Worm (Caenorhabditis elegans) whole organism, L4 larva: Measurements from ENCODE around the gene srh-276.

ENCODE experiments used
- F44E2.7 ChIP-seq: fragments of 200-800 bp; sonication (Bioruptor generic); IDR thresholded peaks from 2 replicates; pipeline ENCODE4 v2.1.2; 2022; ENCODE audit warnings: missing genetic modification characterization, missing compliant biosample characterization
- T20F7.1 ChIP-seq: fragments of 200-800 bp; sonication (Bioruptor generic); optimal IDR thresholded peaks from 2 replicates; lab custom pipeline; 2018; ENCODE audit warnings: mild to moderate bottlenecking, missing genetic modification characterization, missing compliant biosample characterization
- Y105C5A.15 ChIP-seq: fragments of 200-800 bp; sonication (Bioruptor generic); IDR thresholded peaks from 2 replicates; pipeline ENCODE4 v1.3.6; 2022; ENCODE audit warnings: missing genetic modification characterization, missing compliant biosample characterization
- ZK337.2 ChIP-seq: fragments of 200-800 bp; sonication (Bioruptor generic); IDR thresholded peaks from 2 replicates; pipeline ENCODE4 v1.3.6; 2022; ENCODE audit warnings: missing genetic modification reagents, missing genetic modification characterization, missing compliant biosample characterization
- ceh-20 ChIP-seq: fragments of 200-800 bp; sonication (Bioruptor generic); IDR thresholded peaks from 2 replicates; pipeline ENCODE4 v1.3.6; 2022; ENCODE audit warnings: missing genetic modification reagents, missing genetic modification characterization, missing compliant biosample characterization
- ceh-28 ChIP-seq: fragments of 150-350 bp; optimal IDR thresholded peaks from 2 replicates; lab custom pipeline; 2014; ENCODE audit warnings: missing biosample characterization, missing genetic modification reagents, missing genetic modification characterization
- ceh-32 ChIP-seq: sonication (generic microtip); optimal IDR thresholded peaks from 2 replicates; lab custom pipeline; 2016; ENCODE audit warnings: mild to moderate bottlenecking, missing genetic modification characterization, missing compliant biosample characterization; ENCODE audit not compliant: poor library complexity
- cey-2 ChIP-seq: sonication (generic microtip); optimal IDR thresholded peaks from 3 replicates; lab custom pipeline; 2017; ENCODE audit warnings: missing genetic modification characterization, mild to moderate bottlenecking, missing compliant biosample characterization, antibody characterized with exemption, borderline replicate concordance; ENCODE audit not compliant: insufficient read depth
- ctbp-1 ChIP-seq: fragments of 200-800 bp; sonication (Bioruptor generic); IDR thresholded peaks from 2 replicates; pipeline ENCODE4 v1.3.6; 2022; ENCODE audit warnings: missing genetic modification reagents, missing genetic modification characterization, missing compliant biosample characterization
- daf-12 ChIP-seq: fragments of 150-350 bp; optimal IDR thresholded peaks from 2 replicates; lab custom pipeline; 2014; ENCODE audit warnings: missing biosample characterization, missing genetic modification reagents, missing genetic modification characterization
- daf-8 ChIP-seq: fragments of 200-800 bp; sonication (Bioruptor generic); IDR thresholded peaks from 2 replicates; pipeline ENCODE4 v1.3.6; 2022; ENCODE audit warnings: missing genetic modification characterization, missing compliant biosample characterization
- dpl-1 ChIP-seq: fragments of 150-350 bp; optimal IDR thresholded peaks from 2 replicates; lab custom pipeline; 2014; ENCODE audit warnings: missing biosample characterization, missing genetic modification reagents, missing genetic modification characterization
- duxl-1 ChIP-seq: sonication (generic microtip); optimal IDR thresholded peaks from 2 replicates; lab custom pipeline; 2016; ENCODE audit warnings: mild to moderate bottlenecking, missing genetic modification characterization, moderate library complexity, missing compliant biosample characterization; ENCODE audit not compliant: poor library complexity
- dve-1 ChIP-seq: sonication (generic microtip); optimal IDR thresholded peaks from 2 replicates; lab custom pipeline; 2017; ENCODE audit warnings: antibody characterized with exemption, mild to moderate bottlenecking, missing genetic modification characterization, missing compliant biosample characterization; ENCODE audit not compliant: insufficient read depth
- egl-43 ChIP-seq: fragments of 200-800 bp; sonication (Bioruptor generic); IDR thresholded peaks from 2 replicates; pipeline ENCODE4 v1.3.6; 2022; ENCODE audit warnings: missing genetic modification reagents, missing genetic modification characterization, missing compliant biosample characterization
- fos-1 ChIP-seq: fragments of 150-350 bp; optimal IDR thresholded peaks from 2 replicates; lab custom pipeline; 2014; ENCODE audit warnings: missing biosample characterization, missing genetic modification characterization
- hlh-11 ChIP-seq: fragments of 200-800 bp; sonication (Bioruptor generic); optimal IDR thresholded peaks from 2 replicates; lab custom pipeline; 2018; ENCODE audit warnings: mild to moderate bottlenecking, missing genetic modification characterization, missing compliant biosample characterization
- hlh-30 ChIP-seq: sonication (generic microtip); optimal IDR thresholded peaks from 2 replicates; lab custom pipeline; 2017; ENCODE audit warnings: antibody characterized with exemption, mild to moderate bottlenecking, missing genetic modification characterization, missing compliant biosample characterization; ENCODE audit not compliant: insufficient read depth
- jun-1 ChIP-seq: fragments of 150-350 bp; optimal IDR thresholded peaks from 2 replicates; lab custom pipeline; 2014; ENCODE audit warnings: missing biosample characterization, missing genetic modification reagents, missing genetic modification characterization
- lim-7 ChIP-seq: fragments of 200-800 bp; sonication (Bioruptor generic); IDR thresholded peaks from 2 replicates; pipeline ENCODE4 v1.3.6; 2022; ENCODE audit warnings: missing genetic modification characterization, missing compliant biosample characterization
- lin-13 ChIP-seq: fragments of 150-350 bp; optimal IDR thresholded peaks from 2 replicates; lab custom pipeline; 2014; ENCODE audit warnings: missing biosample characterization, missing genetic modification reagents, missing genetic modification characterization
- lin-29 ChIP-seq: fragments of 200-800 bp; sonication (Bioruptor generic); IDR thresholded peaks from 2 replicates; pipeline ENCODE4 v1.3.6; 2022; ENCODE audit warnings: missing genetic modification reagents, missing genetic modification characterization, missing compliant biosample characterization
- lin-39 ChIP-seq: fragments of 150-350 bp; optimal IDR thresholded peaks from 2 replicates; lab custom pipeline; 2014; ENCODE audit warnings: missing biosample characterization, missing genetic modification reagents, missing genetic modification characterization
- lir-3 ChIP-seq: sonication (generic microtip); optimal IDR thresholded peaks from 2 replicates; lab custom pipeline; 2016; ENCODE audit warnings: mild to moderate bottlenecking, missing genetic modification characterization, missing compliant biosample characterization
- lsy-2 ChIP-seq, 2 experiments: fragments of 150-350 bp in 1 of 2; sonication (generic microtip) in 1 of 2; optimal IDR thresholded peaks; 2 replicates each; lab custom pipeline; 2014 to 2017; ENCODE audit warnings: missing biosample characterization in 2 of 2, missing genetic modification characterization in 2 of 2
- madf-5 ChIP-seq, 2 experiments: fragments of 200-800 bp; sonication (Bioruptor generic); IDR thresholded peaks; 2 replicates each; pipeline ENCODE4 v1.3.6; 2022; ENCODE audit warnings: missing compliant biosample characterization in 2 of 2, missing genetic modification characterization in 2 of 2
- madf-9 ChIP-seq: fragments of 200-800 bp; sonication (Bioruptor generic); conservative IDR thresholded peaks from 2 replicates; pipeline ENCODE4 v1.3.6; 2022; ENCODE audit warnings: missing genetic modification reagents, missing genetic modification characterization, missing compliant biosample characterization
- mdt-29 ChIP-seq: fragments of 200-800 bp; sonication (Bioruptor generic); IDR thresholded peaks from 2 replicates; pipeline ENCODE4 v1.3.6; 2022; ENCODE audit warnings: missing genetic modification reagents, missing genetic modification characterization, missing compliant biosample characterization
- mep-1 ChIP-seq: fragments of 150-350 bp; sonication (generic microtip); optimal IDR thresholded peaks from 3 replicates; lab custom pipeline; 2014; ENCODE audit warnings: missing biosample characterization, missing genetic modification characterization
- mes-2 ChIP-seq: sonication (generic microtip); optimal IDR thresholded peaks from 2 replicates; lab custom pipeline; 2016; ENCODE audit warnings: missing genotype, mild to moderate bottlenecking, missing genetic modification characterization, missing compliant biosample characterization; ENCODE audit not compliant: poor library complexity, severe bottlenecking
- mxl-3 ChIP-seq: fragments of 200-800 bp; sonication (Bioruptor generic); optimal IDR thresholded peaks from 2 replicates; lab custom pipeline; 2018; ENCODE audit warnings: mild to moderate bottlenecking, missing genetic modification characterization, missing compliant biosample characterization
- nhr-10 ChIP-seq: fragments of 150-350 bp; optimal IDR thresholded peaks from 2 replicates; lab custom pipeline; 2014; ENCODE audit warnings: missing biosample characterization, missing genetic modification characterization
- nhr-102 ChIP-seq: sonication (generic microtip); optimal IDR thresholded peaks from 2 replicates; lab custom pipeline; 2016; ENCODE audit warnings: mild to moderate bottlenecking, missing genetic modification characterization, moderate library complexity, missing compliant biosample characterization
- nhr-48 ChIP-seq: sonication (generic microtip); optimal IDR thresholded peaks from 2 replicates; lab custom pipeline; 2016; ENCODE audit warnings: mild to moderate bottlenecking, missing genetic modification characterization, missing compliant biosample characterization
- nhr-76 ChIP-seq: fragments of 150-350 bp; optimal IDR thresholded peaks from 2 replicates; lab custom pipeline; 2014; ENCODE audit warnings: missing biosample characterization, missing genetic modification characterization
- php-3 ChIP-seq: fragments of 200-800 bp; sonication (Bioruptor generic); IDR thresholded peaks from 2 replicates; pipeline ENCODE4 v1.3.6; 2022; ENCODE audit warnings: missing genetic modification reagents, missing genetic modification characterization, missing compliant biosample characterization
- pqm-1 ChIP-seq: sonication (generic microtip); optimal IDR thresholded peaks from 2 replicates; lab custom pipeline; 2017; ENCODE audit warnings: missing biosample characterization, missing genetic modification characterization
- sdz-12 ChIP-seq: fragments of 200-800 bp; sonication (Bioruptor generic); optimal IDR thresholded peaks from 2 replicates; lab custom pipeline; 2018; ENCODE audit warnings: mild to moderate bottlenecking, missing genetic modification characterization, missing compliant biosample characterization
- set-16 ChIP-seq: fragments of 200-800 bp; sonication (Bioruptor generic); IDR thresholded peaks from 2 replicates; pipeline ENCODE4 v1.3.6; 2022; ENCODE audit warnings: missing genetic modification reagents, missing genetic modification characterization, missing compliant biosample characterization
- spr-1 ChIP-seq: sonication (generic microtip); optimal IDR thresholded peaks from 2 replicates; lab custom pipeline; 2016; ENCODE audit warnings: mild to moderate bottlenecking, missing genetic modification characterization, missing compliant biosample characterization
- tra-1 ChIP-seq: fragments of 200-800 bp; sonication (Bioruptor generic); IDR thresholded peaks from 2 replicates; pipeline ENCODE4 v1.3.6; 2022; ENCODE audit warnings: missing genetic modification reagents, missing genetic modification characterization, missing compliant biosample characterization
- unc-130 ChIP-seq: sonication (generic microtip); optimal IDR thresholded peaks from 2 replicates; lab custom pipeline; 2016; ENCODE audit warnings: missing genetic modification reagents, missing genetic modification characterization, missing compliant biosample characterization
- unc-62 ChIP-seq, 3 experiments: fragments of 150-350 bp in 1 of 3; sonication (generic microtip); optimal IDR thresholded peaks in 2 of 3; peaks in 1 of 3; 1 replicate in 1 of 3; 2 replicates in 2 of 3; lab custom pipeline; 2014 to 2017; ENCODE audit warnings: missing biosample characterization in 3 of 3, missing genetic modification characterization in 3 of 3, missing genetic modification reagents in 3 of 3, missing genotype in 1 of 3
- zag-1 ChIP-seq: fragments of 150-350 bp; optimal IDR thresholded peaks from 2 replicates; lab custom pipeline; 2014; ENCODE audit warnings: missing biosample characterization, missing genetic modification characterization
- zfp-2 ChIP-seq: sonication (generic microtip); optimal IDR thresholded peaks from 2 replicates; lab custom pipeline; 2016; ENCODE audit warnings: mild to moderate bottlenecking, missing genetic modification characterization, missing compliant biosample characterization
- ztf-7 ChIP-seq: fragments of 150-350 bp; optimal IDR thresholded peaks from 2 replicates; lab custom pipeline; 2014; ENCODE audit warnings: missing biosample characterization, missing genetic modification characterization

srh-276 gene

DNA sequence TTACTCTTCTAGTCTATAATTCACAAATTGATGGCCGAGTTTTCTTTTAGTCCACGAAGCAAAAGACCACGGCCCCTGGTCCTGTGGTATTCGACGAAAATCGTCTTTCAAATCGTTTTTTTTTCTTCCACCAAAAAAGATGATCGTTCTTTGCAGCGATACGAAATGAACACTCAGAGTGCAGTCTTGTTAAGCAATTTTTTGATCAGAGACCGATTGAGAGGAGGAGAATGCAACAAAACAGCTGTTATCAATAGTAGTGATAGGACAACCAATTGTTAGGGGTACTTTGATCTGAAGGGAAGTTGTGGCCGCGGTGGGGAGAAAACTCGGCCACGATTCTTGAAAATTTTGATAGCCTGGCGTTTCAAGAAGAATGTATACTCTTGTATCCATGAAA lies 34.8 kb downstream of the srh-276 start (continued):
- TF ChIP-seq ctbp-1 (GFP tag; lab: Robert Waterston, UW) (no peak), cey-2 (tag; lab: Kevin White, UChicago) (no peak), nhr-10 (tag; lab: Kevin White, UChicago) (peak; percentile 34), daf-12 (tag; lab: Kevin White, UChicago) (no peak), spr-1 (tag; lab: Kevin White, UChicago) (no peak), daf-8 (GFP tag; lab: Robert Waterston, UW) (no peak), sdz-12 (no peak), lin-13 (GFP tag; lab: Kevin White, UChicago) (no peak), lin-29 (GFP tag; lab: Robert Waterston, UW) (no peak), T20F7.1 (GFP tag; lab: Kevin White, UChicago) (no peak), egl-43 (no peak), fos-1 (tag; lab: Kevin White, UChicago) (no peak), unc-62 (GFP tag; optimal IDR thresholded peaks at IDR 0.05 in 1 of 2; lab: Kevin White, UChicago) (no peak), unc-62 (tag; optimal IDR thresholded peaks at IDR 0.05; lab: Kevin White, UChicago) (no peak), dve-1 (tag; lab: Kevin White, UChicago) (peak; percentile 57), ZK337.2 (GFP tag; lab: Robert Waterston, UW) (no peak), madf-5 (GFP tag; IDR thresholded peaks at IDR 0.05; lab: Robert Waterston, UW) (no peak), lin-39 (no peak), ceh-32 (tag; lab: Kevin White, UChicago) (no peak), jun-1 (tag; lab: Kevin White, UChicago) (no peak), mxl-3 (GFP tag; lab: Kevin White, UChicago) (peak; percentile 15), zfp-2 (no peak), lir-3 (tag; lab: Kevin White, UChicago) (no peak), lim-7 (GFP tag; lab: Robert Waterston, UW) (no peak), Y105C5A.15 (GFP tag; lab: Robert Waterston, UW) (no peak), ceh-28 (tag; lab: Kevin White, UChicago) (no peak), madf-9 (no peak), nhr-102 (tag; lab: Kevin White, UChicago) (peak; percentile 62), nhr-76 (no peak), mes-2 (tag; lab: Kevin White, UChicago) (peak; percentile 50), F44E2.7 (no peak), php-3 (GFP tag; lab: Robert Waterston, UW) (no peak), zag-1 (tag; lab: Kevin White, UChicago) (no peak)
- TF ChIP-seq, all 104 proteins: peak for 24

DNA sequence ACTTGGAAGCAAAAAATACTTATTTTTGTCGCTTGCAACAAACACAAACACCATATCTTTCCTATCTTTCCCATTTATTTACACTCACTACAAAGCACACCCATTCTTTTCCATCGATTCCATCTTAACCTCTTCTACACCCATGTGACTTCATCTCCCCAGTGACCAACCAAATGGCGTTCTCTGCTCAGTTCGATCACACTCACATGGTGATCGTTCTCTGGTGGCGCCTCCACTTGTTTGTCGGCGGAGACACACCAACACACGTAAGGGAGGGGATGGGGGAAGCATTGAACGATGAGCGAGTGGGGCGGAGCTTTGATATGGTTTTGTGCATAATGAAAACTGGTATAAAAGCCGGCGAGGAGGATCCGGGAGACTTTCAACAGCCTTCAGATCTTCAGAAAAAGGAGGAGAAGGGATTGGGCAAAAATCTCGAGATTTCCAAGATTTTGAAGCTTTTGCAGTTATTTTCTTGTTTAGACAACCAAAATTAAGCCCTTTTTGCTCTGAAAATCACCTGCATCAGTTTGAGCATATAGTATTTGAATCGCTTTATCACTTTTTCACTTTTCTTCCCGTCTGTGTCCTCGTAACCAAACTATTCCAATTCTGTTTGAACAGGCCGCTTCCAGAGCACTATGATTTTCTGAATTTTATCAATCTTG lies 37.5 kb downstream of the srh-276 start:
- TF ChIP-seq hlh-30 (tag; lab: Kevin White, UChicago): peak; percentile 97
- TF ChIP-seq lsy-2 (tag; optimal IDR thresholded peaks at IDR 0.05; lab: Kevin White, UChicago): peak; percentile 75 to 79
- peak; percentile 63 for TF ChIP-seq mes-2 (tag; lab: Kevin White, UChicago)
- no peak for TF ChIP-seq egl-43
- peak; percentile 52; the same call in 1 of the 2 replicates for TF ChIP-seq php-3 (GFP tag; lab: Robert Waterston, UW)
- TF ChIP-seq mdt-29: peak; percentile 69; the same call in 1 of the 2 replicates
- TF ChIP-seq duxl-1 (tag; lab: Kevin White, UChicago): peak; percentile 76
- peak; percentile 64 for TF ChIP-seq mxl-3 (GFP tag; lab: Kevin White, UChicago)
- no peak for TF ChIP-seq unc-130
- TF ChIP-seq mep-1 (tag; lab: Kevin White, UChicago): peak; percentile 90
- TF ChIP-seq ctbp-1 (GFP tag; lab: Robert Waterston, UW): 0 out of 2 replicates have a peak, but pooled peaks have one; percentile 29
- TF ChIP-seq hlh-11: peak; percentile 93
- no peak for TF ChIP-seq pqm-1 (tag; lab: Kevin White, UChicago)
- peak; percentile 30 for TF ChIP-seq ztf-7 (tag; lab: Kevin White, UChicago)
- TF ChIP-seq set-16: peak; percentile 47; the same call in 1 of the 2 replicates
- TF ChIP-seq dpl-1 (GFP tag; lab: Kevin White, UChicago): peak; percentile 64
- TF ChIP-seq tra-1: no peak; the same call in 1 of the 2 replicates
- TF ChIP-seq nhr-48 (tag; lab: Kevin White, UChicago): peak; percentile 65
- peak; percentile 77; the same call in 1 of the 2 replicates for TF ChIP-seq ceh-20 (GFP tag; lab: Robert Waterston, UW)
- peak; percentile 67 for TF ChIP-seq nhr-10 (tag; lab: Kevin White, UChicago)
- peak; percentile 86 for TF ChIP-seq dve-1 (tag; lab: Kevin White, UChicago)
- TF ChIP-seq fos-1 (tag; lab: Kevin White, UChicago): no peak
- no peak for TF ChIP-seq ceh-32 (tag; lab: Kevin White, UChicago)
